Worm (Caenorhabditis elegans) whole organism, mixed stage, embryonic: Measurements from ENCODE around the gene Y57A10C.1.

Experiments
- blmp-1 ChIP-seq: fragments of 150-350 bp; optimal IDR thresholded peaks from 2 replicates; lab custom pipeline; 2014; ENCODE audit warnings: missing biosample characterization, missing genetic modification characterization
- ceh-43 ChIP-seq: fragments of 200-800 bp; sonication (Bioruptor generic); optimal IDR thresholded peaks from 2 replicates; lab custom pipeline; 2018; ENCODE audit warnings: mild to moderate bottlenecking, missing genetic modification characterization, moderate library complexity, missing compliant biosample characterization
- lin-13 ChIP-seq: fragments of 150-350 bp; optimal IDR thresholded peaks from 2 replicates; lab custom pipeline; 2014; ENCODE audit warnings: missing biosample characterization, missing genetic modification characterization
- lsy-2 ChIP-seq: fragments of 150-350 bp; optimal IDR thresholded peaks from 2 replicates; lab custom pipeline; 2014; ENCODE audit warnings: missing biosample characterization, missing genetic modification characterization
- mep-1 ChIP-seq: fragments of 150-350 bp; optimal IDR thresholded peaks from 2 replicates; lab custom pipeline; 2017; ENCODE audit warnings: missing biosample characterization, missing genetic modification reagents, missing genetic modification characterization, inconsistent platforms
- mls-2 ChIP-seq: sonication (generic microtip); optimal IDR thresholded peaks from 2 replicates; lab custom pipeline; 2016; ENCODE audit warnings: mild to moderate bottlenecking, missing genetic modification characterization, moderate library complexity, missing compliant biosample characterization
- nhr-12 ChIP-seq: fragments of 150-350 bp; optimal IDR thresholded peaks from 2 replicates; lab custom pipeline; 2014; ENCODE audit warnings: missing biosample characterization, missing genetic modification characterization
- tbx-8 ChIP-seq: fragments of 200-800 bp; sonication (Bioruptor generic); optimal IDR thresholded peaks from 2 replicates; lab custom pipeline; 2018; ENCODE audit warnings: mild to moderate bottlenecking, missing genetic modification characterization, moderate library complexity, missing compliant biosample characterization
- unc-39 ChIP-seq: fragments of 150-350 bp; optimal IDR thresholded peaks from 2 replicates; lab custom pipeline; 2014; ENCODE audit warnings: missing biosample characterization, missing genetic modification characterization
- unc-62 ChIP-seq: fragments of 150-350 bp; optimal IDR thresholded peaks from 2 replicates; lab custom pipeline; 2014; ENCODE audit warnings: missing biosample characterization, missing genetic modification reagents, missing genetic modification characterization
- ztf-11 ChIP-seq: fragments of 150-350 bp; optimal IDR thresholded peaks from 2 replicates; lab custom pipeline; 2014; ENCODE audit warnings: missing biosample characterization, missing genetic modification characterization

DNA sequence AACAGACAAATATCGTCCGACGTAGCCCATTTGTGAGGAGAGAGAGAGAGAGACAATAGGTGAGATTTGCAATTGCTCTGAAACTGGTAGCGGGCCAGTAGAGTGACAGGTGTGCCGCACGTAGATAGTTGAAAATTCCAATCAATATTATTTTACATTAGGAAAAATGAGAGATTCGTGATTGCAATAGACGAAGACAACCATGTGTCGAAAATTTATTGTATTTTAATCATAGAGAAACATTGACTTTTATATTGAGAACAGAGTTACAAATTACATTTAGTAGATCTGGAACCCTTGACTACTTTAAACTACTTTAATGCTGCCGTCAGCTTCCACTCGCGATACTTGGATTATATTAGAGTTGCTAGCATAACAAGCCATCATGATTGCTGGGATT, at the start of gene Y57A10C.1:
- TF ChIP-seq mls-2, result no peak
- no peak for TF ChIP-seq lin-13 (tag; lab: Kevin White, UChicago)
- no peak for TF ChIP-seq blmp-1 (tag; lab: Kevin White, UChicago)
- no peak for TF ChIP-seq lsy-2
- TF ChIP-seq mep-1 (tag; lab: Kevin White, UChicago), result no peak
- no peak for TF ChIP-seq ceh-43
- no peak for TF ChIP-seq ztf-11 (tag; lab: Kevin White, UChicago)
- no peak for TF ChIP-seq nhr-12 (tag; lab: Kevin White, UChicago)
- TF ChIP-seq unc-62 (GFP tag; lab: Kevin White, UChicago), result no peak
- no peak for TF ChIP-seq tbx-8
- TF ChIP-seq unc-39 (tag; lab: Kevin White, UChicago), result no peak
